Fruit fly (Drosophila melanogaster) whole organism, adult: ENCODE results near the gene CG18530.

Experiments
- CG1620 ChIP-seq: fragments of 200-800 bp; sonication (Bioruptor generic); optimal IDR thresholded peaks from 2 replicates; lab custom pipeline; 2016; ENCODE audit warnings: missing biosample characterization, missing genetic modification characterization
- Mnt ChIP-seq: fragments of 200-800 bp; sonication (Bioruptor generic); optimal IDR thresholded peaks from 2 replicates; lab custom pipeline; 2016; ENCODE audit warnings: missing biosample characterization, mild to moderate bottlenecking, missing genetic modification characterization
- bab1 ChIP-seq: fragments of 200-800 bp; sonication (Bioruptor generic); optimal IDR thresholded peaks from 3 replicates; lab custom pipeline; 2019; ENCODE audit warnings: missing biosample characterization, mild to moderate bottlenecking, missing genetic modification characterization, moderate library complexity
- kay ChIP-seq: fragments of 200-800 bp; sonication (Bioruptor generic); peaks from one replicate; lab custom pipeline; 2016; ENCODE audit warnings: missing biosample characterization, missing genetic modification characterization, borderline replicate concordance
- toe ChIP-seq: fragments of 200-800 bp; sonication (Bioruptor generic); optimal IDR thresholded peaks from 2 replicates; lab custom pipeline; 2016; ENCODE audit warnings: missing biosample characterization, missing genetic modification characterization

- TF ChIP-seq bab1 (GFP tag; lab: Kevin White, UChicago) (no peak), kay (GFP tag; lab: Kevin White, UChicago) (no peak), CG1620 (no peak), Mnt (GFP tag; lab: Kevin White, UChicago) (no peak), toe (GFP tag; lab: Kevin White, UChicago) (no peak)
Measured at dm6 chr3R:12595890-12596215, 37.3 kb upstream of the CG18530 start.
